Fruit fly (Drosophila melanogaster): ENCODE data around the gene CG13931.

The CG13931 gene

DNA sequence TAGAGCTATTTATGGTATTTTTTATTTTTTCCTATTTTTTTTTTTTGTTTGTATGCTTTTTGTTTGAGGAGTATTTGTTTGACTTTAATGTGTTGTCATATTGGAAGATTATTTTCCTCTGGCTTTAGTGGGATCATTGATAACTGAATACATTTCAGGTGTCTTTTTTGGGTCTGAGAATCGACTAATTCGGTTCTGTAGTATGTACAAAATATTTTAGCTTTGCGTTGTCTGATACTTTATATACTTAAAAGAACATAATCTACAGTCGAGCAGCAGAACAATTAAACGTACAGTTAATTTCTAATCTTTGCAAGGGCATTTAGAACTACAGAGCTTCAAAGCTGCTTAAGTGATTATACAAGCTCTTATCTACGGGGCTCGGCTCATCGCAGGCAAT, 20.8 kb upstream of the CG13931 start, which contains the start of gene CG18171:
Gene CG18171, minus strand, starts transcription at position 101 of the 400 bp plus-strand sequence.
- TF ChIP-seq CG7368 (GFP tag; optimal IDR thresholded peaks at IDR 0.05), result no peak
- TF ChIP-seq CG34406 (GFP tag; optimal IDR thresholded peaks at IDR 0.05), result no peak
- TF ChIP-seq CG3919 (GFP tag; optimal IDR thresholded peaks at IDR 0.05), result no peak
- no peak for TF ChIP-seq Ets96B (tag; optimal IDR thresholded peaks at IDR 0.05)
- no peak for TF ChIP-seq achi (GFP tag; optimal IDR thresholded peaks at IDR 0.05)
- no peak for TF ChIP-seq Blimp-1 (GFP tag; optimal IDR thresholded peaks at IDR 0.05)
- TF ChIP-seq CG3032 (tag; optimal IDR thresholded peaks at IDR 0.05), result no peak
- TF ChIP-seq CG6163 (GFP tag; IDR thresholded peaks at IDR 0.05), result no peak
- no peak for TF ChIP-seq CG16779 (tag; optimal IDR thresholded peaks at IDR 0.05)
- TF ChIP-seq Hr4 (GFP tag; optimal IDR thresholded peaks at IDR 0.05), result no peak
- no peak for TF ChIP-seq Sox102F (GFP tag; optimal IDR thresholded peaks at IDR 0.05)
- TF ChIP-seq OdsH (GFP tag; optimal IDR thresholded peaks at IDR 0.05), result no peak
- no peak for TF ChIP-seq net (GFP tag; optimal IDR thresholded peaks at IDR 0.05)
- TF ChIP-seq fd59A (GFP tag; optimal IDR thresholded peaks at IDR 0.05), result no peak
- TF ChIP-seq acj6 (GFP tag; optimal IDR thresholded peaks at IDR 0.05), result no peak

- TF ChIP-seq Eip75B (GFP tag; optimal IDR thresholded peaks at IDR 0.05) (no peak), Smox (GFP tag; optimal IDR thresholded peaks at IDR 0.05) (no peak), ss (GFP tag; optimal IDR thresholded peaks at IDR 0.05) (no peak), dsx (GFP tag; optimal IDR thresholded peaks at IDR 0.05; ENCODE audit: poor library complexity, severe bottlenecking) (no peak), CG6163 (GFP tag; IDR thresholded peaks at IDR 0.05) (no peak), salr (GFP tag; optimal IDR thresholded peaks at IDR 0.05) (peak in 1 of 2 experiments; percentile 24), CG7368 (GFP tag; optimal IDR thresholded peaks at IDR 0.05) (no peak), CG16779 (tag; optimal IDR thresholded peaks at IDR 0.05) (no peak), CG31627 (GFP tag; optimal IDR thresholded peaks at IDR 0.05) (peak; percentile 17), Blimp-1 (GFP tag; optimal IDR thresholded peaks at IDR 0.05) (no peak), CG1621 (tag; optimal IDR thresholded peaks at IDR 0.05) (no peak), acj6 (GFP tag; optimal IDR thresholded peaks at IDR 0.05) (no peak), Hr39 (GFP tag; optimal IDR thresholded peaks at IDR 0.05) (peak; percentile 23), Sox15 (GFP tag; optimal IDR thresholded peaks at IDR 0.05) (no peak), CG6276 (GFP tag; optimal IDR thresholded peaks at IDR 0.05) (no peak), topi (GFP tag; optimal IDR thresholded peaks at IDR 0.05) (no peak), CG11762 (GFP tag; optimal IDR thresholded peaks at IDR 0.05; ENCODE audit: insufficient read depth) (no peak), CG8632 (GFP tag; optimal IDR thresholded peaks at IDR 0.05) (peak; percentile 18), Sox14 (GFP tag; optimal IDR thresholded peaks at IDR 0.05) (peak; percentile 17), esn (GFP tag; optimal IDR thresholded peaks at IDR 0.05) (no peak), CG34406 (GFP tag; optimal IDR thresholded peaks at IDR 0.05) (no peak), CG3032 (tag; optimal IDR thresholded peaks at IDR 0.05) (peak; percentile 59), CG6854 (GFP tag; optimal IDR thresholded peaks at IDR 0.05) (no peak), spab (GFP tag; optimal IDR thresholded peaks at IDR 0.05) (no peak), achi (GFP tag; optimal IDR thresholded peaks at IDR 0.05) (no peak), Ets96B (tag; optimal IDR thresholded peaks at IDR 0.05) (peak; percentile 52), fkh (GFP tag; optimal IDR thresholded peaks at IDR 0.05) (no peak), CG6792 (GFP tag; optimal IDR thresholded peaks at IDR 0.05) (peak; percentile 1), Eip78C (GFP tag) (no peak), CG6808 (GFP tag; optimal IDR thresholded peaks at IDR 0.05) (peak; percentile 46), Eip93F (GFP tag; optimal IDR thresholded peaks at IDR 0.05) (no peak), CG10631 (GFP tag; optimal IDR thresholded peaks at IDR 0.05) (no peak), CG3919 (GFP tag; optimal IDR thresholded peaks at IDR 0.05) (peak; percentile 2), fd59A (GFP tag; optimal IDR thresholded peaks at IDR 0.05) (peak; percentile 45), Met (GFP tag; optimal IDR thresholded peaks at IDR 0.05) (peak; percentile 4), Hr4 (GFP tag; optimal IDR thresholded peaks at IDR 0.05) (no peak)
These were observed 9.0 kb upstream of the CG13931 start for dm6 chr3L:1711218-1711617.
